Fruit fly (Drosophila melanogaster) whole organism, pupa: ENCODE results near the gene CG42762.

Experiments used
- CG10348 ChIP-seq: fragments of 200-800 bp; sonication (Bioruptor generic); IDR thresholded peaks from 2 replicates; pipeline ENCODE4 v1.3.6; 2022; ENCODE audit warnings: missing biosample characterization, missing genetic modification characterization
- CG12605 ChIP-seq: fragments of 200-800 bp; sonication (Bioruptor generic); IDR thresholded peaks from 2 replicates; pipeline ENCODE4 v1.3.6; 2022; ENCODE audit warnings: missing biosample characterization, missing genetic modification characterization
- CG13204 ChIP-seq: fragments of 200-800 bp; sonication (Bioruptor generic); optimal IDR thresholded peaks from 2 replicates; lab custom pipeline; 2018; ENCODE audit warnings: missing biosample characterization, mild to moderate bottlenecking, missing genetic modification characterization, moderate library complexity
- CG14655 ChIP-seq: fragments of 200-800 bp; sonication (Bioruptor generic); optimal IDR thresholded peaks from 3 replicates; lab custom pipeline; 2017; ENCODE audit warnings: mild to moderate bottlenecking, missing biosample characterization, missing genetic modification reagents, missing genetic modification characterization
- CG15710 ChIP-seq: fragments of 200-800 bp; sonication (Bioruptor generic); optimal IDR thresholded peaks from 2 replicates; lab custom pipeline; 2018; ENCODE audit warnings: missing biosample characterization, mild to moderate bottlenecking, missing genetic modification characterization, moderate library complexity
- CG17806 ChIP-seq: fragments of 200-800 bp; sonication (Bioruptor generic); optimal IDR thresholded peaks from 2 replicates; lab custom pipeline; 2018; ENCODE audit warnings: missing biosample characterization, mild to moderate bottlenecking, missing genetic modification characterization, moderate library complexity
- CG32121 ChIP-seq: fragments of 200-800 bp; sonication (Bioruptor generic); IDR thresholded peaks from 2 replicates; pipeline ENCODE4 v1.3.6; 2022; ENCODE audit warnings: missing biosample characterization, missing genetic modification characterization
- CG34367 ChIP-seq: fragments of 200-800 bp; sonication (Bioruptor generic); optimal IDR thresholded peaks from 2 replicates; lab custom pipeline; 2018; ENCODE audit warnings: missing biosample characterization, mild to moderate bottlenecking, missing genetic modification characterization
- CG4496 ChIP-seq: fragments of 200-800 bp; sonication (Bioruptor generic); IDR thresholded peaks from 3 replicates; pipeline ENCODE4 v1.3.6; 2022; ENCODE audit warnings: missing biosample characterization, missing genetic modification characterization
- CG8159 ChIP-seq: fragments of 200-800 bp; sonication (Bioruptor generic); optimal IDR thresholded peaks from 3 replicates; lab custom pipeline; 2018; ENCODE audit warnings: missing biosample characterization, mild to moderate bottlenecking, missing genetic modification characterization, moderate library complexity
- CG8301 ChIP-seq: fragments of 200-800 bp; sonication (Bioruptor generic); optimal IDR thresholded peaks from 2 replicates; lab custom pipeline; 2018; ENCODE audit warnings: missing biosample characterization, mild to moderate bottlenecking, missing genetic modification characterization
- CG9948 ChIP-seq: fragments of 200-800 bp; sonication (Bioruptor generic); optimal IDR thresholded peaks from 2 replicates; lab custom pipeline; 2018; ENCODE audit warnings: missing biosample characterization, mild to moderate bottlenecking, missing genetic modification characterization, moderate library complexity
- D1 ChIP-seq: fragments of 200-800 bp; sonication (Bioruptor generic); optimal IDR thresholded peaks from 2 replicates; lab custom pipeline; 2018; ENCODE audit warnings: missing biosample characterization, mild to moderate bottlenecking, missing genetic modification characterization, moderate library complexity
- EcR ChIP-seq: fragments of 200-800 bp; sonication (Bioruptor generic); optimal IDR thresholded peaks from 3 replicates; lab custom pipeline; 2019; ENCODE audit warnings: missing biosample characterization, missing genetic modification characterization, mild to moderate bottlenecking, moderate library complexity, missing genetic modification reagents
- Ets98B ChIP-seq: fragments of 200-800 bp; sonication (Bioruptor generic); IDR thresholded peaks from 2 replicates; pipeline ENCODE4 v1.3.6; 2022; ENCODE audit warnings: missing biosample characterization, missing genetic modification characterization
- Pif1A ChIP-seq: fragments of 200-800 bp; sonication (Bioruptor generic); optimal IDR thresholded peaks from 3 replicates; lab custom pipeline; 2016; ENCODE audit warnings: missing biosample characterization, missing genetic modification characterization
- Pif1B ChIP-seq: fragments of 200-800 bp; sonication (Bioruptor generic); optimal IDR thresholded peaks from 3 replicates; lab custom pipeline; 2016; ENCODE audit warnings: missing biosample characterization, missing genetic modification characterization
- Snoo ChIP-seq: fragments of 200-800 bp; sonication (Bioruptor generic); optimal IDR thresholded peaks from 3 replicates; lab custom pipeline; 2017; ENCODE audit warnings: missing biosample characterization, mild to moderate bottlenecking, missing genetic modification characterization, inconsistent platforms
- fd96Ca ChIP-seq: fragments of 200-800 bp; sonication (Bioruptor generic); IDR thresholded peaks from 3 replicates; pipeline ENCODE4 v1.3.6; 2022; ENCODE audit warnings: missing biosample characterization, missing genetic modification characterization
- gl ChIP-seq: fragments of 200-800 bp; sonication (Bioruptor generic); optimal IDR thresholded peaks from 2 replicates; lab custom pipeline; 2018; ENCODE audit warnings: missing biosample characterization, mild to moderate bottlenecking, missing genetic modification characterization
- rn ChIP-seq: fragments of 200-800 bp; sonication (Bioruptor generic); IDR thresholded peaks from 2 replicates; pipeline ENCODE4 v1.3.6; 2022; ENCODE audit warnings: missing biosample characterization, missing genetic modification characterization

CG42762 gene

DNA sequence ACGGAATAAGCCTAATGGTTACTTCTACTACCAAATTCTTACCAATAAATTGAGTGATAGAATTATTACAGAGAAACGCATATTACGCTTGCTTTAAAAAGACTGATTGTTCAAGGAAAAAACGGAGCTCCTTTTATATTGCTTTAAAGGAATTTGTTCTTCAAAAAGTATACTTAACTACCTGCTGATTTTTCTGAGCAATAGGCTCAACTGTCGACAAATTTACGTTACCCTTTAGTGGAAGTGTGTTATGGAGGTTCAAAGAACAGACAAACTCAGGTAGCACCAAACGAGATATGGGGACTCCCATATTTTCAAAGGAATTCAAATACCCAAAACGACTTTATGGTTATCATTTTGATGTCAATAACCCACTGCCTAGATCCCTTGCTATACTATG is at the start of gene CG42762:
Gene CG42762 (minus strand): TSS at position 101 of the 400 bp plus-strand sequence.
- TF ChIP-seq CG9948 (tag; lab: Kevin White, UChicago) = no peak
- no peak for TF ChIP-seq gl
- TF ChIP-seq CG8159 (tag; lab: Kevin White, UChicago) = no peak
- no peak for TF ChIP-seq Ets98B (GFP tag; lab: Robert Waterston, UW)
- TF ChIP-seq D1 (tag; lab: Kevin White, UChicago) = no peak
- no peak for TF ChIP-seq CG8301 (tag; lab: Kevin White, UChicago)
- no peak for TF ChIP-seq Pif1A (GFP tag; lab: Kevin White, UChicago)
- TF ChIP-seq rn (GFP tag; lab: Robert Waterston, UW) = no peak
- no peak for TF ChIP-seq CG34367 (tag; lab: Kevin White, UChicago)
- no peak for TF ChIP-seq Snoo (tag; lab: Kevin White, UChicago)
- TF ChIP-seq CG14655 (GFP tag; lab: Kevin White, UChicago) = no peak
- TF ChIP-seq CG10348 = no peak
- TF ChIP-seq, all 21 proteins: peak for 0

DNA sequence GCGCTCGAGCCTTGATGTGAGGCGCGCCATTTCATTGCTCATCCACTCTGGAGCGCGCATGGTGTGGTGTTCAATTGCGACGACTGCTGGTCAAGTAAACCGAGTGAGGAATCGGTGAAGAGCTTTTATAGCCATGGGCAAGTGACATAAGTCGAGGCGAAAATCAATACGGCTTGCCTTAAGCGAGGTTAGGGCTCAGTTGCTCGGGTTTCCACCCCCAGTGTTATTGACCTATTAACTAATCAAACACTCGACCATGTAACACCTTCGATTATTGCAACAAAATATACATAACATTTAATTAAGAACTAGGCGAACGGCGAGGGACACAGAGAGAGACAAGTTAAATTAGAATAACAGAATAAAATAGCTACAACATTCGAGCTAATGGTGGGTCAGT is 46.8 kb upstream of the CG42762 start, which contains the start of gene CG34134:
Gene CG34134 (minus strand): TSS at position 101 of the 400 bp plus-strand sequence.
- TF ChIP-seq CG34367 (tag; lab: Kevin White, UChicago) (no peak), CG12605 (GFP tag; lab: Robert Waterston, UW) (no peak), rn (GFP tag; lab: Robert Waterston, UW) (no peak), Pif1B (GFP tag; lab: Kevin White, UChicago) (no peak), CG14655 (GFP tag; lab: Kevin White, UChicago) (no peak), CG32121 (GFP tag; lab: Robert Waterston, UW) (no peak), CG9948 (tag; lab: Kevin White, UChicago) (no peak), Ets98B (GFP tag; lab: Robert Waterston, UW) (no peak), CG10348 (no peak), Pif1A (GFP tag; lab: Kevin White, UChicago) (no peak), gl (no peak), CG17806 (no peak), CG8159 (tag; lab: Kevin White, UChicago) (no peak), CG4496 (GFP tag; lab: Robert Waterston, UW) (no peak), fd96Ca (GFP tag; lab: Robert Waterston, UW) (no peak), CG15710 (no peak), CG13204 (GFP tag; lab: Kevin White, UChicago) (no peak)

DNA sequence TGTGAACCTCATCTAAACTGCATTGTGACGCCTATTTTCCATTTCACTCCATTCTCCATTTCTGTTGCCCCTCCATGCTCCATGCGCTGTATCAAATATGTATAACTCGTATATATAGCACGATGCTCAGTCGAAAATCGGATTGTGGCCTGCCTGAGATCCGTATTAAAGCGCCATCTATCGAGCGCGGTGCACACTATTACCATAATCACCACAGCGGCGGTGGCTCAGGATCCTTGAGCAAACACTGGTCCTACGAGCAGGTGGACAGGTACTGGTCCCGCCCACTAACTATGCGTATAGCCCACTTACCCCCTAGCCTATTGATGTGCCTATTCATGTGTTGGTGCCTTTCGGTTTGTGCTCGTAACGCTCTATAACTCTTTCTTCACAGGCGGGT is 41.2 kb upstream of the CG42762 start:
- no peak for TF ChIP-seq CG15710
- TF ChIP-seq CG14655 (GFP tag; lab: Kevin White, UChicago) = no peak
- TF ChIP-seq D1 (tag; lab: Kevin White, UChicago) = no peak
- TF ChIP-seq EcR = no peak
- no peak for TF ChIP-seq CG9948 (tag; lab: Kevin White, UChicago)
- no peak for TF ChIP-seq CG4496 (GFP tag; lab: Robert Waterston, UW)
- TF ChIP-seq CG32121 (GFP tag; lab: Robert Waterston, UW) = no peak
- no peak for TF ChIP-seq Snoo (tag; lab: Kevin White, UChicago)
- TF ChIP-seq rn (GFP tag; lab: Robert Waterston, UW) = no peak
- no peak for TF ChIP-seq Pif1B (GFP tag; lab: Kevin White, UChicago)
- TF ChIP-seq gl = no peak
- no peak for TF ChIP-seq CG10348
- TF ChIP-seq Pif1A (GFP tag; lab: Kevin White, UChicago) = no peak
- no peak for TF ChIP-seq CG8159 (tag; lab: Kevin White, UChicago)
- TF ChIP-seq fd96Ca (GFP tag; lab: Robert Waterston, UW) = no peak
- TF ChIP-seq CG13204 (GFP tag; lab: Kevin White, UChicago) = no peak
- no peak for TF ChIP-seq CG8301 (tag; lab: Kevin White, UChicago)
- no peak for TF ChIP-seq CG34367 (tag; lab: Kevin White, UChicago)
- no peak for TF ChIP-seq Ets98B (GFP tag; lab: Robert Waterston, UW)
- TF ChIP-seq CG12605 (GFP tag; lab: Robert Waterston, UW) = no peak

DNA sequence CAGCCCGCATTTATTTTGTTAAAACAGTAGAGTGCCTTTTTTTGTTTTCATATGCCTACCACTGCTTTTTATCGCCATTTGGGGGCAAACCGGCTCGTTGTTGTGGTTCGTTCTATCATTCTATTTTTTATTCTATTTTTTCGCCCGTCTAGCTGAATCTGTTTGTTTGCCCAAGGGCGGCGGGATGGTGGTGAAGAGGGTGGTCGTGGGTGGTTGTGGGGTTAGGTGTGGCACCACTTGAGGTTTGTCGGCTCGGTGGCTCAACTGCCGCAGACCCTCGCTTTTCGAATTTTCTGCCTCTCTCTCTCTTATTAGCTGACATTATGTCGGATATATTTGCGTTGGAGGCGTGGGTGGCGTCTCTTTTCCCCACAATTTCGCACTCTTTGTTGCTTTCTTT is 27.7 kb upstream of the CG42762 start:
- TF ChIP-seq CG14655 (GFP tag; lab: Kevin White, UChicago) = no peak
- TF ChIP-seq CG32121 (GFP tag; lab: Robert Waterston, UW) = 0 out of 2 replicates have a peak, but pooled peaks have one; percentile 46
- no peak for TF ChIP-seq CG12605 (GFP tag; lab: Robert Waterston, UW)
- no peak for TF ChIP-seq rn (GFP tag; lab: Robert Waterston, UW)
- TF ChIP-seq CG4496 (GFP tag; lab: Robert Waterston, UW) = no peak
- no peak for TF ChIP-seq Snoo (tag; lab: Kevin White, UChicago)
- no peak for TF ChIP-seq Ets98B (GFP tag; lab: Robert Waterston, UW)

DNA sequence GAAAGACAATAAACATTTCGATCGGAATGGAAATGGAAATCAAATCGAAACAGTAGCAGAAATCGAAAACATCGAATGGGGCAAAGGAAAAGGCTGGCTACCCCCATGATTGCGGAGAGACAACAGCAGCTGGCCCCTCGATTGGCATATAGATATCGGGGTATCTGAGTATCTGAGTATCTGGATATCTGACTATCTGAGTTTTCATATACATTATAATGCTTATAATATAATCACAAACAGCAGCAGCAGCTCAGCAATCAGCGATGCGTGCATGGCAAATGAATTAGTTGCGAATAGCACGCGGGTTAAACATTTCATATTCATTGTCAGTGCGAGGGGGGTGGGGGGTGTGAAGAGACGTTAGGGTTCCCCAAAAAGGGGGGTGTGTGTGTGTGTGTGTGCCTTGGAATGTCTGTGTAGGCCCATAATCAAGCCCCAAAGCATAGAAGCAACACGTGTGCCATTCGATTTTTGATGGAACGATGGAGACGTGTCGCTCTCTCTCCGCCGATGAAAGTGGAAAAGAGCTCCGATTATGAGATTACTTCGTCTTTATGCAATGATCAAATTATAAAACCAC is 26.8 kb upstream of the CG42762 start:
- TF ChIP-seq CG17806 = no peak
- TF ChIP-seq CG14655 (GFP tag; lab: Kevin White, UChicago) = no peak
- TF ChIP-seq Ets98B (GFP tag; lab: Robert Waterston, UW) = no peak
- no peak for TF ChIP-seq gl
- TF ChIP-seq fd96Ca (GFP tag; lab: Robert Waterston, UW) = no peak
- TF ChIP-seq D1 (tag; lab: Kevin White, UChicago) = no peak
- no peak for TF ChIP-seq CG8159 (tag; lab: Kevin White, UChicago)
- TF ChIP-seq CG9948 (tag; lab: Kevin White, UChicago) = no peak
- TF ChIP-seq CG4496 (GFP tag; lab: Robert Waterston, UW) = no peak
- TF ChIP-seq CG32121 (GFP tag; lab: Robert Waterston, UW) = no peak
- no peak for TF ChIP-seq CG12605 (GFP tag; lab: Robert Waterston, UW)
- TF ChIP-seq EcR = no peak
